Fruit fly (Drosophila melanogaster): ENCODE data around the gene Sgs8.
A peak's percentile ranks its signal among the peaks of the same experiment; 100 is the strongest.

Gene Sgs8

DNA sequence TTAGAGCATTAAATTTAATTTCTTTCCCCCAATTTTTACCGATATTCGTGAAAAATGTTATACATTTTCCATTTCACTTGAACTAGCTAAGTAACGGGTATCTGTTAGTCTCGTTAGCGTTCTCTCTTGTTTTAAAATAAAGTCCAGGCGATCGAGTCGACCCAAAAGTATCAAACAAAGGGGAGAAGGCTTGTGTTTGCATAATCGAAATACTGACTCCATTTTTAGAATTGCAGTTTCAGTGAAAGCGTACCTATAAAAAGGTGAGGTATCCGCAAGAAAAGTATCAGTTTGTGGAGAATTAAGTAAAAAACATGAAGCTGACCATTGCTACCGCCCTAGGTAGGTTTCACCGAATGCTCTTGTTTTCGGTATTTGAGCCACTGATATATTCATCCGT, 2.7 kb upstream of the Sgs8 start, which contains the start of gene Sgs3:
Gene Sgs3 (plus strand): TSS at position 301 of the 400 bp plus-strand sequence.
- peak; percentile 19 for TF ChIP-seq sens (GFP tag)
- no peak for TF ChIP-seq CG8478 (optimal IDR thresholded peaks at IDR 0.05)

DNA sequence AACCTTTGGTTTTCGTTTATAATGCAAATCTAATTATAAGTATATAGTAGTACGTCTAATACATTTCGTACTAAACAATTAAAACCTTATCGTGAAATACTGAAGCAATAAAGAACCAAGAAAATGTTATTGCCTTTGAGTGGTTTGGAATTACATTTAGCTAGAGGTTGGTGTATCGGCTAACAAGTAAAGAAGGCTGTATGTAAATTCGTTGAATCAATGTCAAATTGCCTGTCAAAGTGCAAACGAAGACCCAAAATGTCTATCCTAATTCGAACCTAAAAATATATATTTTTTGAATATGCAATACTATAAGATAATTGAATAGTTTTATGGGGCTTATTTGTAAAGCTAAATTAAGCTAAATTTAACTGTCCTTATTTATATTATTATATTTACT, 2.0 kb upstream of the Sgs8 start:
- TF ChIP-seq CG15601 (tag; optimal IDR thresholded peaks at IDR 0.05) (peak; percentile 24), CG3995 (GFP tag; optimal IDR thresholded peaks at IDR 0.05) (no peak), exex (tag; optimal IDR thresholded peaks at IDR 0.05) (peak; percentile 5), HLH54F (GFP tag; optimal IDR thresholded peaks at IDR 0.05) (no peak), dysf (GFP tag; IDR thresholded peaks at IDR 0.05) (no peak), Hr51 (GFP tag; optimal IDR thresholded peaks at IDR 0.05) (no peak), CG2199 (GFP tag; IDR thresholded peaks at IDR 0.05) (peak; percentile 89), CG10147 (GFP tag; optimal IDR thresholded peaks at IDR 0.05) (no peak), CG15514 (GFP tag; optimal IDR thresholded peaks at IDR 0.05) (peak; percentile 32), CG1024 (GFP tag; IDR thresholded peaks at IDR 0.05) (no peak), Dip2 (GFP tag; IDR thresholded peaks at IDR 0.05) (no peak), hb (GFP tag; IDR thresholded peaks at IDR 0.05; ENCODE audit: partially characterized antibody) (no peak), abd-A (tag; optimal IDR thresholded peaks at IDR 0.05) (peak; percentile 14), onecut (GFP tag; IDR thresholded peaks at IDR 0.05) (no peak), z (GFP tag; IDR thresholded peaks at IDR 0.05) (peak; percentile 81), stwl (tag; optimal IDR thresholded peaks at IDR 0.05) (peak; percentile 81), knrl (GFP tag; IDR thresholded peaks at IDR 0.05; ENCODE audit: partially characterized antibody) (0 out of 3 replicates have a peak, but pooled peaks have one; percentile 29), fu2 (GFP tag; optimal IDR thresholded peaks at IDR 0.05) (no peak), pzg (GFP tag; optimal IDR thresholded peaks at IDR 0.05) (peak; percentile 13), CG11504 (tag; optimal IDR thresholded peaks at IDR 0.05) (peak; percentile 22), HmgZ (tag; optimal IDR thresholded peaks at IDR 0.05) (peak; percentile 22), CG14710 (tag; optimal IDR thresholded peaks at IDR 0.05) (peak; percentile 12), Atf-2 (GFP tag; optimal IDR thresholded peaks at IDR 0.05) (no peak), CoRest (tag; optimal IDR thresholded peaks at IDR 0.05) (peak; percentile 23), Bgb (GFP tag; IDR thresholded peaks at IDR 0.05; ENCODE audit: partially characterized antibody) (peak; percentile 64), ato (GFP tag; IDR thresholded peaks at IDR 0.05; ENCODE audit: partially characterized antibody) (no peak), gcm2 (GFP tag; optimal IDR thresholded peaks at IDR 0.05) (no peak), CG8478 (optimal IDR thresholded peaks at IDR 0.05) (no peak), Nf-YA (GFP tag; IDR thresholded peaks at IDR 0.05) (no peak), ind (GFP tag; optimal IDR thresholded peaks at IDR 0.05) (no peak), CG17361 (GFP tag; IDR thresholded peaks at IDR 0.05) (peak; percentile 33; the same call in 1 of the 3 replicates), CG13287 (GFP tag; IDR thresholded peaks at IDR 0.05; ENCODE audit: partially characterized antibody) (peak; percentile 50), Gug (GFP tag; IDR thresholded peaks at IDR 0.05) (no peak), amos (GFP tag; IDR thresholded peaks at IDR 0.05; ENCODE audit: partially characterized antibody) (peak; percentile 58), nom (GFP tag; optimal IDR thresholded peaks at IDR 0.05) (no peak), CG16813 (GFP tag; IDR thresholded peaks at IDR 0.05; ENCODE audit: partially characterized antibody) (peak; percentile 50; the same call in 1 of the 3 replicates), CG14441 (GFP tag; IDR thresholded peaks at IDR 0.05) (no peak), Oli (tag; optimal IDR thresholded peaks at IDR 0.05) (no peak), Dp (GFP tag; optimal IDR thresholded peaks at IDR 0.05) (peak; percentile 10), CG15073 (GFP tag; optimal IDR thresholded peaks at IDR 0.05) (no peak), BEAF-32 (GFP tag; optimal IDR thresholded peaks at IDR 0.05) (peak; percentile 31), CG8290 (GFP tag; optimal IDR thresholded peaks at IDR 0.05) (no peak), CG8290 (tag; optimal IDR thresholded peaks at IDR 0.05) (peak in 1 of 2 experiments; percentile 16), Dll (GFP tag; IDR thresholded peaks at IDR 0.05; ENCODE audit: partially characterized antibody) (no peak), CG8924 (tag; optimal IDR thresholded peaks at IDR 0.05) (no peak), CTCF (GFP tag; optimal IDR thresholded peaks at IDR 0.05) (peak; percentile 84), Abd-B (GFP tag; optimal IDR thresholded peaks at IDR 0.05) (peak; percentile 64)
